Fruit fly (Drosophila melanogaster): Measurements from ENCODE around the gene CG46412.

dm6 chr3L:11561946-11562760, 1.7 kb downstream of the CG46412 start, which contains the start of the genes CG7394 and Mob2:
- TF ChIP-seq bab1 (GFP tag; optimal IDR thresholded peaks at IDR 0.05) (peak; percentile 97), CG11617 (GFP tag; optimal IDR thresholded peaks at IDR 0.05) (peak; percentile 94), CG7045 (GFP tag; optimal IDR thresholded peaks at IDR 0.05) (peak; percentile 95), CG12768 (GFP tag; optimal IDR thresholded peaks at IDR 0.05) (peak; percentile 87), Clk (GFP tag; optimal IDR thresholded peaks at IDR 0.05) (peak; percentile 86), kay (GFP tag; ENCODE audit: borderline replicate concordance) (peak; percentile 96), pad (GFP tag; optimal IDR thresholded peaks at IDR 0.05) (peak; percentile 72), tj (GFP tag; optimal IDR thresholded peaks at IDR 0.05) (peak; percentile 76), CG1620 (GFP tag; optimal IDR thresholded peaks at IDR 0.05) (peak; percentile 82)
